Fruit fly (Drosophila melanogaster): ENCODE results near the gene dmrt99B.

DNA sequence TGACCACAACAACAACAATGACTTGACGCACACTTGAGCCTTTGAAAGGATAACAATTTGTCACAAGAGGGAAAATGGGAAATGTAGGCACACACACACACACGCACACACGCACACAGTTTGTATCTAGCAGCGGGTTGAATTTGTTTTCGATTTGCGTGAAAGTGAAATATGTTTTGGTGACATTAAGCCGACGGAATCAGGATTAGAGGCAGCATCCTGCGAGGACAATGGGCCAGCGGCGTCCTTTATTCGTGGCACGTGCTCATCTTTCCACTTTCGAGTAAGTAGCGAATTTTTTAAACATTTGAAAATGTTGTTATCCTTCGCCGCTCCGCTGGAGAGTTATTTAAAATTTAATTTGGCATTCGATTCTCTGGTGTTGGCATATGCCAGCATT, 14.9 kb downstream of the dmrt99B start:
- TF ChIP-seq Clk (GFP tag; optimal IDR thresholded peaks at IDR 0.05) (no peak), Crg-1 (GFP tag; optimal IDR thresholded peaks at IDR 0.05) (no peak), kay (GFP tag; ENCODE audit: borderline replicate concordance) (no peak), CG7045 (GFP tag; optimal IDR thresholded peaks at IDR 0.05) (no peak)

Measured in whole organism, adult.